Worm (Caenorhabditis elegans): Measurements from ENCODE around the gene W05E10.1.

The W05E10.1 gene

DNA sequence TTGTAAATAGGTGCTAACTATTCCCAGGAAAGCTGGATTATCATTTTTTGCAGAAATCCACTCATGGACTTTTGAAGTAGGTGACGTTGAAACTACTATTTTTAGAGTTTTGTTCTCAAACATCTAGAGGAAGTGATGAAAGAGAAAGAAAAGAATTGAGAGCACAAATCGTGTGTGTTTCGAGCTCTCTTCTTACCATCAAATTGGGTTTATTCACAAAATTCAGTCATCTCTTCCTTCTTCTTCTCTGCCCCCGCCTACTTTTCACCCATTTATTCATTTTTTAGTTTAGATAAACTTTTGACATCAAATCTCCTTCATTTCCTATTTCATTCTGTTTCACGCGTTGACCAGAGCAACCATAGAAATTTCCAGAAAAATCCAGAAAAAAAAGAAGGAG is 4.6 kb downstream of the W05E10.1 start, which contains the start of gene W05E10.2:
Gene W05E10.2 (plus strand): TSS at position 301 of the 400 bp plus-strand sequence.
- TF ChIP-seq unc-62 (GFP tag; optimal IDR thresholded peaks at IDR 0.05): no peak

ce11 chrV:11682858-11683257 is 8.6 kb downstream of the W05E10.1 start:
- TF ChIP-seq unc-62 (GFP tag; optimal IDR thresholded peaks at IDR 0.05): no peak

DNA sequence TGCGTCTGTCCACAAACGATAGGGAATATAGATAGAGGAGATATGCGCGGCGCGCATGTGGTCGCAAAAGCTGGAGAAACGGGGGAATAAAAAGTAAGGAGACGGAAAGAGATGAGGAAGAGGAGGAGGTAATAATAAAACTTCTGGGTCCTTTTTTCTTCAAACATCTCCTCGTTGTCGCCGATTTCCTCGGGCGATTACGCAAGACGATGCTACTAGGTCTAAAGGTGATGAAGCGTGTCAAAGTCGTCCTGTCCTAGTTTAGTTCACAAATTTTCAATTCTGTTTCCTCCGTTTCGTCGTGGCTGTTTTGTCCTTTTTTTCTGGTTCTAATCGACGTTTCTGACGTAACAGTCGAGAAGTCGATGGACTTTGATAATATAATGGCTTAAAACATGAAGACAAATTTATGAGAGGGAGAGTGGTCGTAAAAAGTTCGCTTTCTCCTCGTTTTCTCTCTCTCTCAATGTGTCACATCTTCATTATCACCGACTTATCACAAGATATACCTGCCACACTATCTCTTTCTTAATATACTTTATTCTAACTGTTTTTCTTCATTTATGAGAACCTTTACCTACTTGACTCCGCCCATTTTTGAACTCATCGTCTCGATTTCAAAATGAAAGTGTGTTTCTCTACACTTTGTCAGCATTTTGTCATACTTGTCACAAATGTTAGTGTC is 10.8 kb downstream of the W05E10.1 start:
- TF ChIP-seq unc-62 (GFP tag; optimal IDR thresholded peaks at IDR 0.05): no peak

DNA sequence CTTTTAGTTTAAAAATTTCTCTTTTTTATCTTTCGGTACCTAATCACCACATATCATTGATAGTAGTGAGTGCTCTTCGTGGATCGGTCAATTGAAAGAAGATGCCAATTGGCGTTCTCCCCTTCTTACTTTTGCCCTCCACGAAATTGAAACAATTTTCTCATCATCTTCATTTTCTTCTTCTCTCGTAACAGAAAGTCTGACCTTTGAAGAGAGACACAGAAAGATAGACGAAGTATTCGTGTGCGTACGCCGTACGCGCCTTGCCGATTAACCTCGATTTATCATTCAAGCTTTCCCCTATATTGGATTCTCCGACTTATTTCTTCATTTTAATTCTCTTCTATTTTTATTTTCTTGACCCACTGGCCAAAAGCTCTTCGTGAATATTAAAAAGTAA is 14.0 kb downstream of the W05E10.1 start:
- TF ChIP-seq unc-62 (GFP tag; optimal IDR thresholded peaks at IDR 0.05): no peak

DNA sequence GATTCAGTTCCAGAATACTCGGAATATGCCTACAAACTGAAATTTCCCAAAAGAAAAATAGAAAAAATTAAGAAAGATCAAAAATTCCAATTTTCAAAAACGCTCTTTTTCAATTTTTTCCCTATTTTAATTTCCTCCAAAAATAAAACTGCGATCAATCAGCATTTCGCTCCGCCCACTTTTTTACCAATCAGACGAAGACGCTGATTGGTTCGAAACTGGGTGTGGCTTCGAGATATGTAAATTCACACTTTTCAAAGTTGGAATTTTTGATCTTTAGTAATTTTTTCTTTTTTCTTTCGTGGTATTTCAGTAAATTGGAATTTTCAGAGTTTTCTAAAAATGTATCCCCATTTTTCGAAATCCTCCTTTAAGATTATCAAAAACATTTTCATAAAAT is 14.5 kb downstream of the W05E10.1 start:
- TF ChIP-seq unc-62 (GFP tag; optimal IDR thresholded peaks at IDR 0.05): no peak

DNA sequence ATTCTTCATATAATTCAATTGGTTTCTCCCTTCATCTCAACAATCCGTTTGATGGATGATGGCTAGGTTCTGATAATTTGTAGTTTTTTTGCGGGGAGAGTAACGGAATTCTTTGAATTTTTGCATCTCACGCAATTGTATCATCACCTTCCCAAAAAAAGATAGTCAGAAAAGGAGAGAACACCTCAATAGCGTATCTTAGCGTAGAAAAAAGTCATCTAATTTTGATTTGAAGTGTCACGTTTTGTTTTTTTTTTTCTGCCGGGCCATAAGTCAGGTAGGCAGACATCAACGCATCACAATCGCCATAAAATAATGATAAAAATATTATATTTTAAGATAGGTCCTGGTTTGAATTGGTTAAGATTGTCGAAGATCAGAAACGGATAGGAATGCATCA is 15.0 kb downstream of the W05E10.1 start:
- TF ChIP-seq unc-62 (GFP tag; optimal IDR thresholded peaks at IDR 0.05): no peak

DNA sequence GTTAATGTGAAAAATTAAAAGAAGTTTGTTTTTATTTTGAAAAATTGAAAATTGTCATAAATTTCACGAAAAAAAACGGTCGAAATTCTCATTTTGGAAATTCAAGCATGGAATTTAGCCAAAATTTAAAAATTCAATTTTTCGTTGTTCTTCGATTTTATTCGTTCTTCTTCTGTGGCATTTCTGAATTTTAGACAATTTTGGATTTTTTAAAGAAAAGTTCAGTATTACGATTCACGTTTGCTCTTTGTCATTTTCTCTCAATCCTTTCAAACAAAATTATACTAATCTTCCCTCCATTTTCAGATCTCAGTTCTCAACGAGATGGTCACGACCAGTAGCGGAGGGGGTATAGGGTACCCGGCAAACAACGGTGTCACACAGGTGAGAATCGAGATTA is 15.9 kb downstream of the W05E10.1 start, which contains the start of gene ape-1:
Gene ape-1 (plus strand): TSS at position 301 of the 400 bp plus-strand sequence.
- no peak for TF ChIP-seq unc-62 (GFP tag; optimal IDR thresholded peaks at IDR 0.05)

- no peak for TF ChIP-seq unc-62 (GFP tag; optimal IDR thresholded peaks at IDR 0.05)
These were observed 16.6 kb downstream of the W05E10.1 start for ce11 chrV:11674594-11675579.

ce11 chrV:11673746-11674365 is 17.6 kb downstream of the W05E10.1 start:
- TF ChIP-seq unc-62 (GFP tag; optimal IDR thresholded peaks at IDR 0.05): no peak

ce11 chrV:11672497-11672896 is 19.0 kb downstream of the W05E10.1 start, which contains the start of gene lgc-44:
Gene lgc-44 (minus strand): TSS chrV:11672597.
- no peak for TF ChIP-seq unc-62 (GFP tag; optimal IDR thresholded peaks at IDR 0.05)

DNA sequence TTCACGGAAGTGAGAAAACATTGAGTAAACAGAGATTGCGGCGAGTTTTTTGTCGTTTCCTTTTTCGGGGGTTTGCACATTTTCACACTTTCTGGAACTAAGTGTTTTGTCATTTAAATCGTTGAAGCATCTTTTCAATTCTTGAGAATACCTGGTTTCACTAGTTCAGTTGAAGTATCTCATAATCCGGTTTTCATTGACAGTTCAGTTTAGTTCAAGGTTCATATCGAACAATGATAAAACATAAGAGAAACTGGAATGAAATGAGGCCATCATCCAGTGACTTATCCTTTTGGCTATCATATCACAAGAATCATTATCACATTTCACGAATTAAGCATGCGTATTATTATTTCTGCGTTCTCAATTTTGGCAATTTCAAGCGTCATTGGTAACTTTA is 24.3 kb downstream of the W05E10.1 start, which contains the start of gene F46F3.3:
Gene F46F3.3 (plus strand): TSS at position 301 of the 400 bp plus-strand sequence.
- TF ChIP-seq unc-62 (GFP tag; optimal IDR thresholded peaks at IDR 0.05): no peak

DNA sequence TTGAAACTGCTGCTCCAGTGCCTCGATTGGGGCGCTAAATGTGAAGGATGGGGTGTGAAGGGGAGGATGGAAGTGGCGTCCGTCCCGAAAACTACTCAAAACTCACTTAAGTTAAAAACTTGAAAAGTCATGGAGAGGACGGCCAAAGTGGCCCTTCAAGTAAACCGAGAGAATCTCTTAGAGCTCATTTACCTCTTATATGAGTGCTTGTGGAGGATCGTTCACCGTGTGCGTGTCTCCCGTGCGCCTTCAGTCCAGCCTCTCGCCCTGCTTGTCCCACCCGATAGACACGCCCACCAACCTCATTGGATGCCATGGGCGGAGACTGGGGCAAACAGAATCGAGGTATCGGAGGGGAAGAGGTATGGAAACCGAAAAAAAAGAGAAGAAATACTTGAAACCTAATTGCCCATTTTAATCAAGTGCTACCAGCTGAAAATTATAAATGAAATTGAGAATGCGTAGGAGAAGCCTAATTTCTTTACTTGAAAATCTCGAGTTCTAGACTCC is 26.6 kb downstream of the W05E10.1 start, which contains the start of gene ceh-27:
Gene ceh-27 (minus strand): TSS at position 228 of the 510 bp plus-strand sequence.
- no peak for TF ChIP-seq unc-62 (GFP tag; optimal IDR thresholded peaks at IDR 0.05)

DNA sequence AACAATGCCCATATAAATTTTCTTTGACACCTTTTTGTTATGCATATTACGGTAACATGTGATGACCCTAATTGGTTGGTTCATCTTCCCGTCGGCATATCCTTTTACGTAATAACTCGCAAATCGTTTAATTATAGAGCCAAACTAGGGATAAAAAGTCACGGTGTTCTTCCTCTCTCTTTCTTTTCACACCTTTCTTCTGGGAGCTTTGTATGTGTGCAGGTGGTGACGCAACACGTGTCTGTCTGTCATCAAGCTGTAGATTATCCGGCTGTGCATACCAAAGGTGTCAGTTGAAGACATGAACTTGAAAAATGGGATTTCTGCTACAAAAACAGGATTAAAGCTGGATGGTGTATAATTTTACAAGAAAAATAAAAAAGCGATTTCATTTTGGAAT is 30.9 kb downstream of the W05E10.1 start:
- TF ChIP-seq unc-62 (GFP tag; optimal IDR thresholded peaks at IDR 0.05): no peak

DNA sequence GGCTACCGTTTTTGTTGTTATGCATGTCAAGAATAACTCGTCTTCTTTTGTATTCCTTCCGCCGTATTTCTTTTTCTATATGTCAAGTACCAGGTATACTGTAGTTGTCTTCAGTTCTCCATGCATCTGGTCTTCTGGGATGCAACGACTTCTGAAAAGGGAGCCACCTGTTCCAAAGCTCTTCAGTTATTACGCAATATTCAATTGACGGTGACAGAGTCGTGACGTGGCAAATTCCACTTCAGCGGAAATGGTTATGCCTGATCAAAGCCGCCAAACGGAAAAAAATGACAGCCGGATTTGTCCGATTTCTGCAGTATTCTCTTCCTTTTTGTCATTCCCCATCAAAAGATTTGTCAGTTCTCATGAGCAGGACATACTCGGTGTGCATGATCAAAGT is 35.0 kb downstream of the W05E10.1 start:
- TF ChIP-seq unc-62 (GFP tag; optimal IDR thresholded peaks at IDR 0.05): no peak

DNA sequence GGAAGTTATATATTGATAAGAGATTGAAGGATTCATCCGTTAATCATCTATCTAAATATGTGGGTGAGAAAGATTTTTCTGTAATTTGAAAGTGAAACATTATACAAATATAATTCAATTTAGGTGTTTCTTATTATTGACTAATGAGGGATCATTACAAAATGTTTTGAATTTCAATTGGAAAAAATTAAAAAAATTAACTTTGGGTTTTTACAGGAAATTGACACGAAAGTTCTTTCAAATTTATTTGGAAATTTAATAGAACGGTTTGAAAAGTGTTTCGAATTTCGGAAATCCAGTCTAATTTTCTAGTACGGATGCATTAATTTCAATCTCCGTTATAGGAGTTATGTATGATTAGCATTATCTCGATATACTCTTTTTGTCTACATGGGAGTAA is 38.4 kb downstream of the W05E10.1 start:
- TF ChIP-seq unc-62 (GFP tag; optimal IDR thresholded peaks at IDR 0.05): no peak

- TF ChIP-seq unc-62 (GFP tag; optimal IDR thresholded peaks at IDR 0.05): no peak
These were observed 40.8 kb downstream of the W05E10.1 start, which contains the start of gene zip-10 for ce11 chrV:11650720-11651119. Gene zip-10 (minus strand): TSS chrV:11650762.
